Fruit fly (Drosophila melanogaster) whole organism, embryonic: Measurements from ENCODE around the gene rgn.

Experiments used
- Atf3 ChIP-seq: fragments of 200-800 bp; sonication (Bioruptor generic); optimal IDR thresholded peaks from 3 replicates; lab custom pipeline; 2016; ENCODE audit warnings: missing biosample characterization, missing genetic modification characterization
- Bgb ChIP-seq: fragments of 200-800 bp; sonication (Bioruptor generic); IDR thresholded peaks from 2 replicates; pipeline ENCODE4 v1.3.6; 2022; ENCODE audit warnings: missing biosample characterization, missing genetic modification characterization; ENCODE audit not compliant: partially characterized antibody
- CG10209 ChIP-seq: fragments of 200-800 bp; sonication (Bioruptor generic); optimal IDR thresholded peaks from 3 replicates; lab custom pipeline; 2017; ENCODE audit warnings: missing biosample characterization, mild to moderate bottlenecking, missing genetic modification characterization, missing genetic modification reagents
- CG11560 ChIP-seq: fragments of 200-800 bp; sonication (Bioruptor generic); IDR thresholded peaks from 3 replicates; pipeline ENCODE4 v1.3.6; 2022; ENCODE audit warnings: missing biosample characterization, missing genetic modification characterization
- CG11696 ChIP-seq: fragments of 200-800 bp; sonication (Bioruptor generic); IDR thresholded peaks from 2 replicates; pipeline ENCODE4 v1.3.6; 2022; ENCODE audit warnings: missing biosample characterization, missing genetic modification characterization
- CG12219 ChIP-seq: fragments of 200-800 bp; sonication (Bioruptor generic); optimal IDR thresholded peaks from 3 replicates; lab custom pipeline; 2018; ENCODE audit warnings: missing biosample characterization, mild to moderate bottlenecking, missing genetic modification characterization
- CG12236 ChIP-seq: fragments of 200-800 bp; sonication (Bioruptor generic); optimal IDR thresholded peaks from 2 replicates; lab custom pipeline; 2016; ENCODE audit warnings: missing biosample characterization, missing genetic modification characterization
- CG12299 ChIP-seq: fragments of 200-800 bp; sonication (Bioruptor generic); optimal IDR thresholded peaks from 2 replicates; lab custom pipeline; 2018; ENCODE audit warnings: missing biosample characterization, mild to moderate bottlenecking, missing genetic modification characterization
- CG13287 ChIP-seq: fragments of 200-800 bp; sonication (Bioruptor generic); IDR thresholded peaks from 2 replicates; pipeline ENCODE4 v1.3.6; 2022; ENCODE audit warnings: missing biosample characterization, missing genetic modification characterization; ENCODE audit not compliant: partially characterized antibody
- CG14667 ChIP-seq: fragments of 200-800 bp; sonication (Bioruptor generic); IDR thresholded peaks from 2 replicates; pipeline ENCODE4 v1.3.6; 2022; ENCODE audit warnings: missing biosample characterization, missing genetic modification characterization
- CG15011 ChIP-seq: fragments of 200-800 bp; sonication (Bioruptor generic); optimal IDR thresholded peaks from 3 replicates; lab custom pipeline; 2018; ENCODE audit warnings: missing biosample characterization, mild to moderate bottlenecking, missing genetic modification characterization
- CG16863 ChIP-seq: fragments of 200-800 bp; sonication (Bioruptor generic); optimal IDR thresholded peaks from 3 replicates; lab custom pipeline; 2016; ENCODE audit warnings: missing biosample characterization, missing genetic modification characterization
- CG2678 ChIP-seq: fragments of 200-800 bp; sonication (Bioruptor generic); optimal IDR thresholded peaks from 3 replicates; lab custom pipeline; 2019; ENCODE audit warnings: missing biosample characterization, mild to moderate bottlenecking, missing genetic modification characterization, moderate library complexity
- CG30431 ChIP-seq: fragments of 200-800 bp; sonication (Bioruptor generic); optimal IDR thresholded peaks from 2 replicates; lab custom pipeline; 2017; ENCODE audit warnings: missing biosample characterization, missing genetic modification characterization
- CG34224 ChIP-seq: fragments of 200-800 bp; sonication (Bioruptor generic); IDR thresholded peaks from 3 replicates; pipeline ENCODE4 v1.3.6; 2022; ENCODE audit warnings: missing biosample characterization, missing genetic modification characterization; ENCODE audit not compliant: partially characterized antibody
- CG4282 ChIP-seq: fragments of 200-800 bp; sonication (Bioruptor generic); optimal IDR thresholded peaks from 2 replicates; lab custom pipeline; 2016; ENCODE audit warnings: missing biosample characterization, missing genetic modification characterization
- CG4820 ChIP-seq: fragments of 200-800 bp; sonication (Bioruptor generic); optimal IDR thresholded peaks from 3 replicates; lab custom pipeline; 2016; ENCODE audit warnings: missing biosample characterization, missing genetic modification characterization
- CG6791 ChIP-seq: fragments of 200-800 bp; sonication (Bioruptor generic); IDR thresholded peaks from 3 replicates; pipeline ENCODE4 v1.3.6; 2022; ENCODE audit warnings: missing biosample characterization, missing genetic modification characterization; ENCODE audit not compliant: partially characterized antibody
- CG6813 ChIP-seq: fragments of 200-800 bp; sonication (Bioruptor generic); optimal IDR thresholded peaks from 2 replicates; lab custom pipeline; 2017; ENCODE audit warnings: missing biosample characterization, missing genetic modification characterization, mild to moderate bottlenecking, moderate library complexity, missing genetic modification reagents
- CG7839 ChIP-seq: fragments of 200-800 bp; sonication (Bioruptor generic); optimal IDR thresholded peaks from 3 replicates; lab custom pipeline; 2018; ENCODE audit warnings: missing biosample characterization, mild to moderate bottlenecking, missing genetic modification characterization, moderate library complexity
- CG8944 ChIP-seq: fragments of 200-800 bp; sonication (Bioruptor generic); optimal IDR thresholded peaks from 3 replicates; lab custom pipeline; 2016; ENCODE audit warnings: missing biosample characterization, missing genetic modification characterization
- CG9797 ChIP-seq: fragments of 200-800 bp; sonication (Bioruptor generic); optimal IDR thresholded peaks from 3 replicates; lab custom pipeline; 2018; ENCODE audit warnings: missing biosample characterization, mild to moderate bottlenecking, missing genetic modification characterization
- Dad ChIP-seq: fragments of 200-800 bp; sonication (Bioruptor generic); optimal IDR thresholded peaks from 3 replicates; lab custom pipeline; 2016; ENCODE audit warnings: missing biosample characterization, missing genetic modification characterization
- Dip2 ChIP-seq: fragments of 200-800 bp; sonication (Bioruptor generic); IDR thresholded peaks from 2 replicates; pipeline ENCODE4 v1.3.6; 2022; ENCODE audit warnings: missing biosample characterization, missing genetic modification characterization
- HLH3B ChIP-seq: fragments of 200-800 bp; sonication (Bioruptor generic); IDR thresholded peaks from 2 replicates; pipeline ENCODE4 v1.3.6; 2022; ENCODE audit warnings: missing biosample characterization, missing genetic modification characterization
- Hmx ChIP-seq: fragments of 200-800 bp; sonication (Bioruptor generic); optimal IDR thresholded peaks from 2 replicates; lab custom pipeline; 2016; ENCODE audit warnings: missing biosample characterization, missing genetic modification characterization
- Hr3 ChIP-seq: fragments of 200-800 bp; sonication (Bioruptor generic); optimal IDR thresholded peaks from 3 replicates; lab custom pipeline; 2016; ENCODE audit warnings: missing biosample characterization, missing genetic modification characterization
- Lhr ChIP-seq: fragments of 200-800 bp; sonication (Bioruptor generic); optimal IDR thresholded peaks from 3 replicates; lab custom pipeline; 2017; ENCODE audit warnings: mild to moderate bottlenecking, missing biosample characterization, missing genetic modification reagents, missing genetic modification characterization
- Oli ChIP-seq: fragments of 200-800 bp; sonication (Bioruptor generic); optimal IDR thresholded peaks from 2 replicates; lab custom pipeline; 2018; ENCODE audit warnings: missing biosample characterization, mild to moderate bottlenecking, missing genetic modification characterization, moderate library complexity
- Poxn ChIP-seq: fragments of 200-800 bp; sonication (Bioruptor generic); IDR thresholded peaks from 2 replicates; pipeline ENCODE4 v1.3.6; 2022; ENCODE audit warnings: missing biosample characterization, missing genetic modification characterization
- Rx ChIP-seq: fragments of 200-800 bp; sonication (Bioruptor generic); IDR thresholded peaks from 2 replicates; pipeline ENCODE4 v1.3.6; 2022; ENCODE audit warnings: missing biosample characterization, missing genetic modification characterization
- Scr ChIP-seq: fragments of 200-800 bp; sonication (Bioruptor generic); IDR thresholded peaks from 2 replicates; pipeline ENCODE4 v1.3.6; 2022; ENCODE audit warnings: missing biosample characterization, missing genetic modification characterization; ENCODE audit not compliant: partially characterized antibody
- Xbp1 ChIP-seq: fragments of 200-800 bp; sonication (Bioruptor generic); optimal IDR thresholded peaks from 3 replicates; lab custom pipeline; 2016; ENCODE audit warnings: missing biosample characterization, mild to moderate bottlenecking, missing genetic modification characterization
- al ChIP-seq: fragments of 200-800 bp; sonication (Bioruptor generic); IDR thresholded peaks from 2 replicates; pipeline ENCODE4 v1.3.6; 2022; ENCODE audit warnings: missing biosample characterization, missing genetic modification characterization
- bcd ChIP-seq: fragments of 200-800 bp; sonication (Bioruptor generic); optimal IDR thresholded peaks from 2 replicates; lab custom pipeline; 2017; ENCODE audit warnings: missing biosample characterization, mild to moderate bottlenecking, missing genetic modification characterization
- cg ChIP-seq: fragments of 200-800 bp; sonication (Bioruptor generic); optimal IDR thresholded peaks from 3 replicates; lab custom pipeline; 2019; ENCODE audit warnings: missing biosample characterization, mild to moderate bottlenecking, missing genetic modification characterization, moderate library complexity
- chm ChIP-seq: fragments of 200-800 bp; sonication (Bioruptor generic); IDR thresholded peaks from 2 replicates; pipeline ENCODE4 v1.3.6; 2022; ENCODE audit warnings: missing biosample characterization, missing genetic modification characterization
- cwo ChIP-seq: fragments of 200-800 bp; sonication (Bioruptor generic); optimal IDR thresholded peaks from 3 replicates; lab custom pipeline; 2017; ENCODE audit warnings: missing biosample characterization, missing genetic modification characterization, mild to moderate bottlenecking, moderate library complexity, missing genetic modification reagents
- dm ChIP-seq: fragments of 200-800 bp; sonication (Bioruptor generic); optimal IDR thresholded peaks from 3 replicates; lab custom pipeline; 2016; ENCODE audit warnings: missing biosample characterization, missing genetic modification characterization
- ham ChIP-seq: fragments of 200-800 bp; sonication (Bioruptor generic); IDR thresholded peaks from 2 replicates; pipeline ENCODE4 v1.3.6; 2022; ENCODE audit warnings: missing biosample characterization, missing genetic modification characterization
- hbn ChIP-seq: fragments of 200-800 bp; sonication (Bioruptor generic); IDR thresholded peaks from 2 replicates; pipeline ENCODE4 v1.3.6; 2022; ENCODE audit warnings: missing biosample characterization, missing genetic modification characterization; ENCODE audit not compliant: partially characterized antibody
- jigr1 ChIP-seq: fragments of 200-800 bp; sonication (Bioruptor generic); IDR thresholded peaks from 3 replicates; pipeline ENCODE4 v1.3.6; 2022; ENCODE audit warnings: missing biosample characterization, missing genetic modification characterization
- lbe ChIP-seq: fragments of 200-800 bp; sonication (Bioruptor generic); optimal IDR thresholded peaks from 2 replicates; lab custom pipeline; 2016; ENCODE audit warnings: missing biosample characterization, mild to moderate bottlenecking, missing genetic modification characterization
- onecut ChIP-seq: fragments of 200-800 bp; sonication (Bioruptor generic); IDR thresholded peaks from 2 replicates; pipeline ENCODE4 v1.3.6; 2022; ENCODE audit warnings: missing biosample characterization, missing genetic modification characterization
- ranshi ChIP-seq: fragments of 200-800 bp; sonication (Bioruptor generic); IDR thresholded peaks from 2 replicates; pipeline ENCODE4 v1.3.6; 2022; ENCODE audit warnings: missing biosample characterization, missing genetic modification characterization
- slbo ChIP-seq: fragments of 200-800 bp; sonication (Bioruptor generic); IDR thresholded peaks from 2 replicates; pipeline ENCODE4 v1.3.6; 2022; ENCODE audit warnings: missing biosample characterization, missing genetic modification characterization
- sr ChIP-seq: fragments of 200-800 bp; sonication (Bioruptor generic); IDR thresholded peaks from 3 replicates; pipeline ENCODE4 v1.3.6; 2022; ENCODE audit warnings: missing biosample characterization, missing genetic modification characterization
- tap ChIP-seq: fragments of 200-800 bp; optimal IDR thresholded peaks from 3 replicates; lab custom pipeline; 2019; ENCODE audit warnings: missing biosample characterization, mild to moderate bottlenecking, missing genetic modification characterization, moderate library complexity
- toy ChIP-seq: fragments of 200-800 bp; sonication (Bioruptor generic); IDR thresholded peaks from 2 replicates; pipeline ENCODE4 v1.3.6; 2022; ENCODE audit warnings: missing biosample characterization, missing genetic modification characterization
- unc-4 ChIP-seq: fragments of 200-800 bp; sonication (Bioruptor generic); IDR thresholded peaks from 2 replicates; pipeline ENCODE4 v1.3.6; 2022; ENCODE audit warnings: missing biosample characterization, missing genetic modification characterization; ENCODE audit not compliant: partially characterized antibody

The rgn gene

DNA sequence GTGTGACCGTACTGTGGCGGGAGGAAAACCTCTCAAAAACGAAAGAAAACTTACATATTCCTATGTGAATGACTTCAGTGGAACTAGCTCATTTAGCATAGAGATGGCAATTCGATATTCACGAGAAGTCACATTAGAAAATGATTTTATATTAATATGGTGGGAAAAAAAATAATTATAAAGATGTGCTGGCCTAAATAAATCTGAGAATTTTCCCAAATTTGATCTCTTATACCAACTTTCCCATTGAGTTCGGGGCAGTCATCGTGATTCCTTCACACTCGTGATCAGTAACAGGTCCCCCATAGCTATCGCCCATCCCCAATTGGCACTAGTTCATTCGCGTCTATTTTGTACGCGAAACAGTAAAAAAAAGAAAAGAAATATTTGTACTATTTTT is 50.8 kb downstream of the rgn start, which contains the start of the genes barc and Aef1 (continued):
- TF ChIP-seq CG9797 (GFP tag; lab: Kevin White, UChicago) = peak; percentile 72
- TF ChIP-seq al = peak; percentile 93
- peak; percentile 70 for TF ChIP-seq Rx
- peak; percentile 77 for TF ChIP-seq Poxn (GFP tag; lab: Robert Waterston, UW)
- TF ChIP-seq dm (GFP tag; lab: Kevin White, UChicago) = peak; percentile 44
- TF ChIP-seq CG34224 (GFP tag; lab: Robert Waterston, UW) = peak; percentile 77
- TF ChIP-seq CG6813 (GFP tag; lab: Kevin White, UChicago) = no peak
- no peak for TF ChIP-seq toy
- TF ChIP-seq cg (GFP tag; lab: Kevin White, UChicago) = no peak
- peak; percentile 86 for TF ChIP-seq CG8944 (GFP tag; lab: Kevin White, UChicago)
- no peak for TF ChIP-seq sr
- TF ChIP-seq Xbp1 (GFP tag; lab: Kevin White, UChicago) = peak; percentile 94
- TF ChIP-seq CG4820 (GFP tag; lab: Kevin White, UChicago) = peak; percentile 87
- peak; percentile 80 for TF ChIP-seq hbn (GFP tag; lab: Robert Waterston, UW)
- 0 out of 2 replicates have a peak, but pooled peaks have one; percentile 30 for TF ChIP-seq ham (GFP tag; lab: Robert Waterston, UW)
- TF ChIP-seq tap (tag; lab: Kevin White, UChicago) = peak; percentile 43
- 0 out of 2 replicates have a peak, but pooled peaks have one; percentile 17 for TF ChIP-seq Dip2 (GFP tag; lab: Robert Waterston, UW)
- peak; percentile 89 for TF ChIP-seq bcd (GFP tag; lab: Kevin White, UChicago)
- peak; percentile 82 for TF ChIP-seq Bgb (GFP tag; lab: Robert Waterston, UW)
- peak; percentile 59 for TF ChIP-seq CG15011
- no peak for TF ChIP-seq chm
- TF ChIP-seq CG12299 (tag; lab: Kevin White, UChicago) = peak; percentile 50
- TF ChIP-seq CG10209 (GFP tag; lab: Kevin White, UChicago) = peak; percentile 84
- peak; percentile 88 for TF ChIP-seq CG7839
- peak; percentile 87 for TF ChIP-seq CG2678 (tag; lab: Kevin White, UChicago)
- TF ChIP-seq CG30431 (GFP tag; lab: Kevin White, UChicago) = peak; percentile 77
- peak; percentile 73; the same call in 2 of the 3 replicates for TF ChIP-seq CG6791 (GFP tag; lab: Robert Waterston, UW)
- TF ChIP-seq Atf3 (GFP tag; lab: Kevin White, UChicago) = peak; percentile 88
- TF ChIP-seq CG4282 (GFP tag; lab: Kevin White, UChicago) = peak; percentile 62
- TF ChIP-seq CG16863 (GFP tag; lab: Kevin White, UChicago) = peak; percentile 71
- peak; percentile 47 for TF ChIP-seq cwo
- peak; percentile 59 for TF ChIP-seq onecut (GFP tag; lab: Robert Waterston, UW)
- TF ChIP-seq CG13287 = peak; percentile 83
- TF ChIP-seq HLH3B (GFP tag; lab: Robert Waterston, UW) = peak; percentile 87
- TF ChIP-seq CG14667 (GFP tag; lab: Robert Waterston, UW) = peak; percentile 85
- peak; percentile 93 for TF ChIP-seq Lhr (GFP tag; lab: Kevin White, UChicago)
- peak; percentile 90; the same call in 1 of the 2 replicates for TF ChIP-seq ranshi (GFP tag; lab: Robert Waterston, UW)
- TF ChIP-seq unc-4 (GFP tag; lab: Robert Waterston, UW) = peak; percentile 80
- peak; percentile 49 for TF ChIP-seq CG11696
- TF ChIP-seq Dad (GFP tag; lab: Kevin White, UChicago) = peak; percentile 82
- TF ChIP-seq Hr3 (GFP tag; lab: Kevin White, UChicago) = peak; percentile 92
- peak; percentile 82 for TF ChIP-seq CG11560 (tag; lab: Robert Waterston, UW)
- TF ChIP-seq CG12219 (GFP tag; lab: Kevin White, UChicago) = no peak
- TF ChIP-seq Scr (GFP tag; lab: Robert Waterston, UW) = peak; percentile 93
- no peak for TF ChIP-seq lbe (GFP tag; lab: Kevin White, UChicago)
- peak; percentile 60 for TF ChIP-seq CG12236 (GFP tag; lab: Kevin White, UChicago)
- peak; percentile 72 for TF ChIP-seq Hmx (GFP tag; lab: Kevin White, UChicago)
- peak; percentile 69; the same call in 2 of the 3 replicates for TF ChIP-seq jigr1 (GFP tag; lab: Robert Waterston, UW)
- peak; percentile 95 for TF ChIP-seq slbo (GFP tag; lab: Robert Waterston, UW)
- peak; percentile 84 for TF ChIP-seq Oli (tag; lab: Kevin White, UChicago)
